Fruit fly (Drosophila melanogaster) whole organism: ENCODE data around the gene tHMG2.

Experiments
- CG8478 ChIP-seq: fragments of >200 bp; optimal IDR thresholded peaks from 2 replicates; lab custom pipeline; 2018; ENCODE audit warnings: inconsistent platforms
- Dll ChIP-seq: fragments of >200 bp; optimal IDR thresholded peaks from 2 replicates; lab custom pipeline; 2017
- EcR ChIP-seq, 2 experiments: fragments of >200 bp; optimal IDR thresholded peaks; 2 replicates each; lab custom pipeline; 2017; ENCODE audit warnings: missing biosample characterization in 2 of 2, missing genetic modification characterization in 2 of 2, missing genetic modification reagents in 2 of 2
- pan ChIP-seq: fragments of >200 bp; optimal IDR thresholded peaks from 2 replicates; lab custom pipeline; 2017
- psq ChIP-seq: fragments of >200 bp; optimal IDR thresholded peaks from 2 replicates; lab custom pipeline; 2017
- usp ChIP-seq: fragments of >200 bp; optimal IDR thresholded peaks from 2 replicates; lab custom pipeline; 2017; ENCODE audit warnings: missing biosample characterization, missing genetic modification characterization, mixed read lengths

tHMG2 gene

DNA sequence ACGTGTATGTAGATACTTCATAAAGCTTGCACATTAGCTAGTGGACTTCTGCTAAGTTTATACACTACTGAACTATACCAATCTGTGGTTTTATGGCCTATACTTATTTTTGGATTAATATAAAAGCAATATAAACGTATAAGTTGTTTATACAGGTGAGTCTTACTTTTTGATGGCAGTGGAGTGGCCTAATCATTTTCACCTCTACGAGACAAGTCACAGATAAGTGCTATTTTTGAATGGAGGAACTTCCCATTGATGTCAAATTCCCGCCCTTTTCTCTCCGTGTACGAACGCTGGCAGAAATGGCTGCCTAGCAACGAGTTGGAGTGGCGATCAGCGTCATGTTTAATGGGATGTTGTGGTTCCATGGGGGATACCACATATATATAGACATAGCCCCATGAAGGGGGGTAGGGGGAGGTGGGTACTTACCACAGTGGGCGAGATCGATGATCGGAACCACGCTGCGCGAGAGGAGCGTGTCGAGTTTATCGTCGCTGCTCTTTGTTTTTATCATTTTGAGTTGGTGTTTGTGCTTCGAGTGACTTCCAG, 33.7 kb downstream of the tHMG2 start:
- no peak for TF ChIP-seq Dll (lab: Kevin White, UChicago)
- TF ChIP-seq psq (lab: Kevin White, UChicago): no peak
- TF ChIP-seq CG8478: no peak
- peak in 1 of 2 experiments; percentile 73 for TF ChIP-seq EcR (GFP tag; optimal IDR thresholded peaks at IDR 0.05; lab: Kevin White, UChicago)
- no peak for TF ChIP-seq usp (GFP tag; lab: Kevin White, UChicago)

DNA sequence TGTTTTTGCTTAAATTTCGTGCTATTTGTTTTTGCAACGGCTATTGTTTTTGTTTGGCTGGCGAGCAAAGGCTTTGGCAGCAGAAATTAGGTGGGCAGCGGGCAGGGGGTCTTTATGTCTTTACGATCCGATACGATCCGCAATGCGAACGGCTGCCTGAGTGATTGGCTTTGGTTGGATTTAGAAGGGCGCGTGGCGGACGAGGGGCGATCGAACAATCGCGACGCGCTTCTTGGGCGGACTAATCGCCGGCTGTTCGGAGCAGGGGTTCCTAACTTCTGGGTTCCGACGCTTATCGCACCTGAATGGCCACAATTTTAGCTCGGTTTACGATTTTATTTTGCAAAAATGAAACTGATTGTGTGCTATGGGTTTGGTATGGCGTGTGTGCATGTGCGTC, 34.4 kb downstream of the tHMG2 start:
- TF ChIP-seq psq (lab: Kevin White, UChicago) (no peak), Dll (lab: Kevin White, UChicago) (no peak), usp (GFP tag; lab: Kevin White, UChicago) (no peak), pan (lab: Kevin White, UChicago) (no peak), EcR (GFP tag; optimal IDR thresholded peaks at IDR 0.05; lab: Kevin White, UChicago) (no peak), CG8478 (no peak)

DNA sequence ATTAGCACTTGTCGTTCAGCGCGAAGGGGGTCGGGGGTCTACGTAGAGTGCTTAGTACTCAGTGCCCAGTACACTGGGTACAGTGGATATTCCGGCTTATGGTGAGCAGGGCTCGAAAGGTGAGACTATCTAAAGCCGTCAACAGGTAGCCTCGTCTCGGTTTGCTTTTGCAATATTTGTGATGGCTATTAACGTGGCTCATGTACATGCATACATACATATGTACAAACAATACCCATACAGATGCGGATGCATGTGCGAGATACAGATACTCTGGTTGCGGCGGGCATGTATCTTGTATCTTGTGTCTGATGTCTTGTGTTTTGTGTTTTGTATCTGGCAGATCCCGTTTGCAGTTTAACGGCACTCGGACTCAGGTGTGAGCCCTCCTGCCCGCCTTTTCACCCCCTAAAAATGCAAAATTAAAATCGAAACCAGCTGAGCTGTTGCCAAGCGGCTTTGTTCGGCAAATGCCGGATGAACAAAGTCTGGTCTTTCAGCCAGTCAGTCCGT, 34.9 kb downstream of the tHMG2 start:
- TF ChIP-seq EcR (GFP tag; optimal IDR thresholded peaks at IDR 0.05; lab: Kevin White, UChicago): no peak
- no peak for TF ChIP-seq pan (lab: Kevin White, UChicago)
- no peak for TF ChIP-seq usp (GFP tag; lab: Kevin White, UChicago)
- no peak for TF ChIP-seq psq (lab: Kevin White, UChicago)
- TF ChIP-seq CG8478: no peak
- TF ChIP-seq Dll (lab: Kevin White, UChicago): no peak

DNA sequence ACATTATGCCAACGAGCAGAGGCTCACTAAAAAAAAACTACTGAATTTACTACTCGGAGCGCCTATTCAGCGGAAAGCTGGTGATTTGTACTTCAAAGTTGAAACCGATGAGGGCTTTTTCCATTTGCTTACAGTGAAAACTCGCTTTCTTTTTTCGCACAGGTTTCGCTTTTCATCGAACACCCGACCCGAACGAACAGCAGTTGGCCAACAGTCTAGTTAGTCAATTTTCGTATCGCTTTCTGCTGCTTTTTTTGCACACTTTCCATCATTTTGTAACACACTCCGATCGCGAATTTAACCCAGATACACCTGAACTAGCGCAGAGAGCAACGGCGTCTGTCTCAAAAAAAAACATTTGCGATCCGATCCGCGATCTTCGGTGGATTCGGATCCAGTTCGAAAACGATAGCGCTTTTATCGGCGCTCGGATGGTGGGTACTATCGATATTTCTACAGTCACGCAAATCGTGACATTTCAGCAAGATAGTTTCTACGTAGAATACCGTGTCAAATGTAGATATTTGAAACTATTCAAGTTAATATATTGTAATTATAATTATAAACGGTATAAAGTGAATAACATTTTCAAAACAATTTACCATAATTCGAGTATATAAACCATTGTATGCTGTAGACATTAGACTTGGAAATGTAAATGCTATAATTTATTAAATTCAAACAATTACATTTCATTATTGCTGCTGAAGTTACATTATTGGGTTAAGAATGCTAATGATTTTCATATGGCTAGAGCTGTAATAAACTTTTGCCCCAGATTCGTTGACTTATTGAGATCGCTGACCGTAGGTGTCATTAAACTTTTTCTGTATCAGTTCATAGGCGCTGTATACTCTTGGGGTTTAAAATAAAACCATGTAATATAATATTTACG, 35.8 kb downstream of the tHMG2 start, which contains the start of gene CG5346:
CG5346 (minus strand) TSS at position 400 of the 895 bp plus-strand sequence.
- TF ChIP-seq pan (lab: Kevin White, UChicago) (no peak), usp (GFP tag; lab: Kevin White, UChicago) (no peak), CG8478 (no peak), psq (lab: Kevin White, UChicago) (no peak), EcR (GFP tag; optimal IDR thresholded peaks at IDR 0.05; lab: Kevin White, UChicago) (no peak), Dll (lab: Kevin White, UChicago) (no peak)

DNA sequence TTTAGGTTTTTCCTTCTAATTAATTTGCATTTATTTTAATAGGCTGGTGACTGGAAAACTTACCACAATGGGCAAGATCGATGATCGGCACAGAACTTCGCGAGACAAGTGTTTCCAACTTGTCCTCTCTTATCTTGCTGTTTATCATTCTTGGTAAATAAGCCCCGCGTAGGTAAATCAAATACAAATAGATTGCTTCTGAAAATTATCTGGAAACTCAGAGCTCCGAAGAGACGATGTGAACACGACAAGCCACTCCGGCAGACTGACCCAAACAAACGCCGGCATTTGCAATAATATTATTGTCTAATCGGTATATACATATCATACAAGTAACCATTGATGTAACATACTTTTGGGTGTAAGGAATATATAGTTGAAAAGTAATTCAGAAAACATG, 37.6 kb downstream of the tHMG2 start, which contains the start of gene CG33099:
CG33099 (minus strand) TSS at position 268 of the 400 bp plus-strand sequence.
- TF ChIP-seq Dll (lab: Kevin White, UChicago) (no peak), CG8478 (no peak), usp (GFP tag; lab: Kevin White, UChicago) (no peak), EcR (GFP tag; optimal IDR thresholded peaks at IDR 0.05; lab: Kevin White, UChicago) (no peak), pan (lab: Kevin White, UChicago) (no peak), psq (lab: Kevin White, UChicago) (no peak)

DNA sequence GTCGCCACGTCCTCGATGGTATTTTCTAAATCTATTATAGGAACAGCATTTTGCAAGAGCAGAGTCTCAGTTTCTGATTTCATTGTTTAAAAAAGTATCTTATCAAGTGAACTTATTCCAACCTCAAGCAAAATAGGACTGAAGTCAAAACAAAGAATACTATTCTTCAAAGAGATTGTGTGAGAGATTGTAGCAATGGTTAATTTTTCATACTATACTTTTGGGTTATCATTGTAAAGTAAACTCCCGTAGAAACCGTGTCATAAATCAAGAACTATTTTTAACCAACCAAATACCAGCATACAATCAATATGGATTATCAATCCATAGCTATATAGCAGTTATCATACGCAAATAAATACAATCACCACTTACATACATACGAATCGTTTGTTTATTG, 39.0 kb downstream of the tHMG2 start, which contains the start of gene CG33093:
CG33093 (minus strand) TSS at position 122 of the 400 bp plus-strand sequence.
- TF ChIP-seq usp (GFP tag; lab: Kevin White, UChicago) (no peak), psq (lab: Kevin White, UChicago) (no peak), CG8478 (no peak), EcR (GFP tag; optimal IDR thresholded peaks at IDR 0.05; lab: Kevin White, UChicago) (no peak), Dll (lab: Kevin White, UChicago) (no peak), pan (lab: Kevin White, UChicago) (no peak)

DNA sequence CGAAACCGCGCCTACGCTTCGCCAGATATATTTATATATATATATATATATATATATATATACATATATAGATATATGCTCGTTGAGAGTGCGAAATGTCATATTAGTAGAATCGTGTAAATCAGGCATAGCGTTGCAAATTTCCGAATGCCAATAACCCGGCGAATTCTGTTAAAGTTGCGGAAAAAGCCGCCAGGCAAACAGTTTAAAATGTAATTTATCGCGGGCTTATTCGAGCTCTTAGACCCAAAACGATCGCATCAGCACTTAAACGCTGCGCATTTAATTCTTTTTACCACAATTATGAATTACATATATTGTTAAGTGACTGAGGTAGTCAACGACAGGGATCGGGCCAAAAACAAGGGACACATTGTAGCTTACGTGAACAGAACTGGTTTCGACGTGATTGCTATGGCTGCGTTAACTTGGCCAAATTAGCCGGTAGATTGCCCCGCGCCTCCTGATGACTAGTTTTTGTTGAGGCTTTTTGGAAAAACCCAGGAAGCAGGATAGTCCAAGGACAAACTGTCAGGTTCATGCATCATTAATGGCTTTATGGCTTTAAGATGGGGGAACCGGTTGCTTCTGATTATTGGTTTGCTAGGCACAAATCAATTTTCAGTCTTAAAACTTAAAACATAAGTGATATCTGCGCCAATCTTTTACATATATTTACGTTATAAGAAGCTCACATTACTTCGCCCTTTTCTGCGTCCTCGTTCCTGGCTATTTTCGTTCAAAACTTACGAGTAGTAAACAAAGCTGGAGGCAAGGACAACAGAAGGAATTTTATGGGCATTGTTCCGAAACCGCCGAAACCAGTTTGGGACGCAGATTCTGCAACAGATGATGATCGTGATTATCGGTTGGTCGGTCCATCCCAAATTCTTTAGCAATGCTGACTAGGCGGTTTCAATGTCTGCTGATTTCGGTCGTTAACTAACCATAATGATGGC, 41.5 kb downstream of the tHMG2 start:
- TF ChIP-seq CG8478 (no peak), Dll (lab: Kevin White, UChicago) (no peak), EcR (GFP tag; optimal IDR thresholded peaks at IDR 0.05; lab: Kevin White, UChicago) (no peak), psq (lab: Kevin White, UChicago) (no peak), pan (lab: Kevin White, UChicago) (no peak), usp (GFP tag; lab: Kevin White, UChicago) (no peak)

DNA sequence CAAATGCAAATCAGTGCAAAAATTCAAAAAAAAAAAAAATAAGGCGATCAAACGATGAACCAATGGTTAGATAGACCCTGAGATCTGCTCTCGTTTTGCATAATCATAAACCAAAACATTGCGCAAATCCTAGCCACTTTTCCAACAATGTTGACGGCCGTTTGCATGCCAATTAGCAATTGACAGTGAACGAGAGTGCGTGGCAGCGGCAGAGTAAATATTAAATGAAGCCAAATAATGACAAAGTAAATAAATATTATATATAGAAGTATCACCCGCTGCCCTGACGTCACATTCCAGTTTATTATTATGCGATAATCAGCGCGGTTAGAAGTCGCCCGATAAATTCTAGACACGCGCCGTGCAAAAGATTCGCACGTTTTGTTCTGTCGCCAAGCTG, 43.2 kb downstream of the tHMG2 start:
- no peak for TF ChIP-seq usp (GFP tag; lab: Kevin White, UChicago)
- TF ChIP-seq Dll (lab: Kevin White, UChicago): no peak
- TF ChIP-seq CG8478: no peak
- no peak for TF ChIP-seq pan (lab: Kevin White, UChicago)
- TF ChIP-seq psq (lab: Kevin White, UChicago): no peak
- no peak for TF ChIP-seq EcR (GFP tag; optimal IDR thresholded peaks at IDR 0.05; lab: Kevin White, UChicago)

DNA sequence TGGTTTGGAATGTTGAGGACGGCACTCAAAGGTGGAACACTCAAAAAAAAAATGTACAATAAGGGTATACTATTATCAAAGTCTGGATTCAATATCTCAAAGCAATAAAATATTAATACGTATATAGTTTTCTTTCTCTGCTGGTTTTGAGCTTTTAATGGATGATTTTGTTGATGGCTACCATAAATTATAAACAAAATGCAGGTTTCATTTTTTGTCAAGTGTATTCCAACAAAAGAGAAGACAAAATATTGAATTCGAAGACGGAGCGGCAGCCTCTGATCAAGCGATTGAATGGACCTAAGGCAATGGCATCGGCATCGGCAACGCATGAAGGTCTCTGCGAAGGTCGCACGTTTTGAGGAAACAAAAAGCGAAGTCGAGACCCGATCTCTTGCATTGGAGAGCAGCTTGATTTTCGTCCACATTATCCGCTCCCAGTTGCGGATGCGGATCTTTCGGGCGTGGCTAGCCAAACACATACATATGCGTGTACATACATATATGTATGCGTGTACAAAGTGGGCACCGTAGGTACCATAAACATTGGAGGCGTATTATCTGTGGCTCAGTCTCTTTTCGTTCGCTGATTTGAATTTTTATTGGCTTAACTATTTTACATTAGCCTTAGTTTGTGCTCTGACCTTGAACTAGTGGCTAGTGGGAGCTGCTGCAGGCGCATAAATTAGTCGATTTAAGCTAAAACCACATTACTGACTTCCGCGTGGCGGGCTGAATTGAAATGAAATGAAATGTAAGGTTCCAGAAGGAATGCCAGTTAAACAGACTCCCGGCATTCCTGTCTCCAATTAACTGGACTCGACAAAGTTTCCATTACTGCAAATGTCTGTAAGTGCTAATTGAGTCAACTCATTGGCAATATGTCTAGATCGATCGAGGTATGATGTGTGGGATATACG, 44.0 kb downstream of the tHMG2 start:
- TF ChIP-seq Dll (lab: Kevin White, UChicago): no peak
- TF ChIP-seq CG8478: no peak
- TF ChIP-seq pan (lab: Kevin White, UChicago): no peak
- TF ChIP-seq EcR (GFP tag; optimal IDR thresholded peaks at IDR 0.05; lab: Kevin White, UChicago): no peak
- no peak for TF ChIP-seq psq (lab: Kevin White, UChicago)
- no peak for TF ChIP-seq usp (GFP tag; lab: Kevin White, UChicago)
